Worm (Caenorhabditis elegans) whole organism, midembryonic: Measurements from ENCODE around the gene aldo-2.

Experiments used
- T22C8.4 ChIP-seq: fragments of 200-800 bp; sonication (Bioruptor generic); IDR thresholded peaks from 2 replicates; pipeline ENCODE4 v1.3.6; 2022; ENCODE audit warnings: missing genetic modification characterization, missing compliant biosample characterization
- cog-1 ChIP-seq: sonication (generic microtip); optimal IDR thresholded peaks from 2 replicates; lab custom pipeline; 2016; ENCODE audit warnings: missing genetic modification characterization, missing compliant biosample characterization
- flt-1 ChIP-seq: fragments of 200-800 bp; sonication (Bioruptor generic); IDR thresholded peaks from 2 replicates; pipeline ENCODE4 v1.3.6; 2022; ENCODE audit warnings: missing genetic modification characterization, missing compliant biosample characterization
- klf-2 ChIP-seq: fragments of 200-800 bp; sonication (Bioruptor generic); conservative IDR thresholded peaks from 2 replicates; pipeline ENCODE4 v1.3.6; 2022; ENCODE audit warnings: missing genetic modification reagents, missing genetic modification characterization, missing compliant biosample characterization
- med-1 ChIP-seq: sonication (generic microtip); optimal IDR thresholded peaks from 2 replicates; lab custom pipeline; 2017; ENCODE audit warnings: missing genetic modification characterization, mild to moderate bottlenecking, missing compliant biosample characterization, antibody characterized with exemption, missing genetic modification reagents; ENCODE audit not compliant: insufficient read depth
- ref-1 ChIP-seq: fragments of 200-800 bp; sonication (Bioruptor generic); conservative IDR thresholded peaks from 2 replicates; pipeline ENCODE4 v1.3.6; 2022; ENCODE audit warnings: missing genetic modification reagents, missing genetic modification characterization, missing compliant biosample characterization
- tab-1 ChIP-seq: fragments of 200-800 bp; sonication (Bioruptor generic); IDR thresholded peaks from 2 replicates; pipeline ENCODE4 v1.3.6; 2022; ENCODE audit warnings: missing genetic modification characterization, missing compliant biosample characterization
- ztf-23 ChIP-seq: fragments of 200-800 bp; sonication (Bioruptor generic); IDR thresholded peaks from 2 replicates; pipeline ENCODE4 v1.3.6; 2022; ENCODE audit warnings: missing genetic modification reagents, missing genetic modification characterization, missing compliant biosample characterization
- ztf-29 ChIP-seq: fragments of 200-800 bp; sonication (Bioruptor generic); IDR thresholded peaks from 2 replicates; pipeline ENCODE4 v1.3.6; 2022; ENCODE audit warnings: missing genetic modification reagents, missing genetic modification characterization, missing compliant biosample characterization

aldo-2 gene

DNA sequence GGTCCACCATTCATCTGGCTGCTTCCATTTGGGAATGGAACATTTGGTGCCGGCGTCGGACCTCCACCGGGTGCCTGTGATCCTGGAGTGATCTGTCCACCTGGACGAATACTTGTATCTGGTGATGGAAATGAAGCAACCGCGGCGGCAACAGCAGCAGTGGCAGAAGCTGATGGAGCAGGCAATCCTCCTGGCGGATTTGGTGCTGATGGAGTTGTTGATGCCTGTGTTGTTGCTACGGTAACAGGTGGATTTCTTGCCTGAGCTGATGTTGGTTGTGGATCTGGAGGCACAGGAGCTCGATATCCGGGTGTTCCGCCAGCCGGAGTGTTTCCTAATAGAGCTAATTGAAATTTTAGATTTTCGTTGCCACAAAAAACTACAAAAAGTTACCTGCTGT is 44.0 kb downstream of the aldo-2 start:
- TF ChIP-seq ztf-29 (GFP tag; lab: Robert Waterston, UW) (no peak), med-1 (GFP tag; lab: Kevin White, UChicago) (no peak), cog-1 (tag; lab: Kevin White, UChicago) (no peak), tab-1 (GFP tag; lab: Robert Waterston, UW) (no peak), T22C8.4 (no peak), ztf-23 (GFP tag; lab: Robert Waterston, UW) (no peak), klf-2 (GFP tag; lab: Robert Waterston, UW) (no peak), flt-1 (GFP tag; lab: Robert Waterston, UW) (no peak), ref-1 (GFP tag; lab: Robert Waterston, UW) (no peak)

DNA sequence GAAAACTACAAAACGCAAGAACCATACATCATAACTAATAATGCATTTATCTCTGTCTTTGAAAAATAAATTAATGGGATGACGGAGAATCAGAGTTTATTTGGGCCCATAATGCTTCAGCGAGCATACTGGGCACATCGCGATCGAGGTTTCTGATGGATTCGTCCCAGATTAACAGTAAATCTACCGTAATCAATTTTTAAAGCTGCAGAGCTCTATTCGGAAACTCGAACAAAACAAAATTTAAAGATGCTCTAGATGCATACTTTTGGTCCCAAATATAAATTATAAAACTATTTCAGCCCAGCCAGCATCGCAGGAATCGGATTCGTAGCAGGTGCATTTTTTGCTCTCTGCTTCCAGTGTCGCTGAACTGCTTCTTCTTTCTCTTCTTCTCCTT is 48.4 kb downstream of the aldo-2 start:
- TF ChIP-seq klf-2 (GFP tag; lab: Robert Waterston, UW) (no peak), tab-1 (GFP tag; lab: Robert Waterston, UW) (no peak), flt-1 (GFP tag; lab: Robert Waterston, UW) (no peak), ztf-29 (GFP tag; lab: Robert Waterston, UW) (no peak), cog-1 (tag; lab: Kevin White, UChicago) (no peak), med-1 (GFP tag; lab: Kevin White, UChicago) (no peak), ztf-23 (GFP tag; lab: Robert Waterston, UW) (no peak), ref-1 (GFP tag; lab: Robert Waterston, UW) (no peak), T22C8.4 (no peak)

DNA sequence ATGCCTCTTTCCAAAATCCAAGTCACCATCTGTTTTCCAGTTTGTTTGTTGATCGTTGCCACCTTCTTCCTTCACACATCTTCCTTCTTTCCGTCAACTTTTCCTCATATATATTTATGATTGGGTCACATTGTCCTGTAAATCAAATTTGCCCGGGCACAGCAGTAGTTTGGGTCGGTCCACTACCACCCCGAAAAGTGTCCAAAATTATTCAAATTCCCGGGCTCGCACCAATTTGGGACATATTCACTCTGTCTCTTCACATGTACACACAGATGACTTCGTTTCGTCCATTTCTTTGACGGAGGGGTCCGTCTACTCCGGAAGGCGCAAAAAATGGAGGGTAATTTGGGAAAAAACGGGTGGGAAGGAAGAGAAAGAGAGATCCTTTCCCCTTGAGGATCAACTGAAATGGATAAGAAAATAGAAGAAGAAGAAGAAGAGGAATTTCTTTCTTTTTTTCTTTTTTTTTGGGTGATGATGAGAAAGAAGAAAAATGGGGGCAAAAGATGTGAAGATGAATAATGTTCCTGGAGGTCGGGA is 49.5 kb downstream of the aldo-2 start:
- TF ChIP-seq cog-1 (tag; lab: Kevin White, UChicago) (no peak), flt-1 (GFP tag; lab: Robert Waterston, UW) (no peak), ref-1 (GFP tag; lab: Robert Waterston, UW) (no peak), med-1 (GFP tag; lab: Kevin White, UChicago) (no peak), T22C8.4 (no peak), tab-1 (GFP tag; lab: Robert Waterston, UW) (no peak), ztf-23 (GFP tag; lab: Robert Waterston, UW) (no peak), ztf-29 (GFP tag; lab: Robert Waterston, UW) (no peak), klf-2 (GFP tag; lab: Robert Waterston, UW) (no peak)
